Worm (Caenorhabditis elegans) whole organism, L1 larva: ENCODE measurements around the gene R11G10.3.

Source experiments
- C04F5.9 ChIP-seq: sonication (generic microtip); optimal IDR thresholded peaks from 2 replicates; lab custom pipeline; 2016; ENCODE audit warnings: missing genetic modification characterization, missing compliant biosample characterization
- F16B12.6 ChIP-seq: fragments of 150-350 bp; optimal IDR thresholded peaks from 2 replicates; lab custom pipeline; 2014; ENCODE audit warnings: missing biosample characterization, missing genetic modification characterization
- aha-1 ChIP-seq: fragments of 150-350 bp; optimal IDR thresholded peaks from 2 replicates; lab custom pipeline; 2014; ENCODE audit warnings: missing biosample characterization, missing genetic modification characterization
- alr-1 ChIP-seq: fragments of 200-800 bp; sonication (Bioruptor generic); optimal IDR thresholded peaks from 2 replicates; lab custom pipeline; 2018; ENCODE audit warnings: borderline replicate concordance, mild to moderate bottlenecking, missing genetic modification characterization, missing compliant biosample characterization
- ama-1 ChIP-seq: fragments of 150-350 bp; optimal IDR thresholded peaks from 2 replicates; lab custom pipeline; 2014
- ceh-63 ChIP-seq: fragments of 200-800 bp; sonication (Bioruptor generic); optimal IDR thresholded peaks from 2 replicates; lab custom pipeline; 2018; ENCODE audit warnings: mild to moderate bottlenecking, missing genetic modification characterization, missing compliant biosample characterization
- ceh-90 ChIP-seq: sonication (generic microtip); optimal IDR thresholded peaks from 2 replicates; lab custom pipeline; 2016; ENCODE audit warnings: missing genetic modification characterization, missing compliant biosample characterization
- dpl-1 ChIP-seq, 3 experiments: fragments of 150-350 bp in 2 of 3; sonication (generic microtip) in 1 of 3; optimal IDR thresholded peaks; 2 replicates each; lab custom pipeline; 2014 to 2017; ENCODE audit warnings: missing biosample characterization in 3 of 3, missing genetic modification characterization in 3 of 3, missing genetic modification reagents in 3 of 3
- dsc-1 ChIP-seq: sonication (generic microtip); optimal IDR thresholded peaks from 2 replicates; lab custom pipeline; 2016; ENCODE audit warnings: mild to moderate bottlenecking, missing genetic modification characterization, missing compliant biosample characterization
- efl-1 ChIP-seq, 4 experiments: fragments of 150-350 bp; optimal IDR thresholded peaks in 3 of 4; peaks in 1 of 4; 1 replicate in 1 of 4; 2 replicates in 3 of 4; lab custom pipeline; 2014; ENCODE audit warnings: missing biosample characterization in 2 of 4, missing genetic modification characterization in 2 of 4, missing genetic modification reagents in 2 of 4
- egl-13 ChIP-seq: sonication (generic microtip); optimal IDR thresholded peaks from 2 replicates; lab custom pipeline; 2016; ENCODE audit warnings: missing genotype, missing genetic modification reagents, missing genetic modification characterization, missing compliant biosample characterization
- elt-2 ChIP-seq: sonication (generic microtip); optimal IDR thresholded peaks from 2 replicates; lab custom pipeline; 2016; ENCODE audit warnings: missing genetic modification characterization, mild to moderate bottlenecking, inconsistent platforms, missing compliant biosample characterization, missing genetic modification reagents
- elt-3 ChIP-seq, 6 experiments: fragments of 150-350 bp in 1 of 6; sonication (generic microtip); optimal IDR thresholded peaks; 2 replicates each; lab custom pipeline; 2017 to 2018; ENCODE audit warnings: missing biosample characterization in 6 of 6, missing genetic modification characterization in 6 of 6, inconsistent platforms in 1 of 6
- ets-5 ChIP-seq: fragments of 200-800 bp; sonication (Bioruptor generic); IDR thresholded peaks from 2 replicates; pipeline ENCODE4 v1.3.6; 2022; ENCODE audit warnings: missing genetic modification characterization, missing compliant biosample characterization
- fkh-10 ChIP-seq: sonication (generic microtip); optimal IDR thresholded peaks from 2 replicates; lab custom pipeline; 2017; ENCODE audit warnings: missing biosample characterization, missing genetic modification reagents, missing genetic modification characterization
- fos-1 ChIP-seq: fragments of 150-350 bp; optimal IDR thresholded peaks from 2 replicates; lab custom pipeline; 2014; ENCODE audit warnings: missing biosample characterization, missing genetic modification characterization
- irx-1 ChIP-seq: sonication (generic microtip); optimal IDR thresholded peaks from 2 replicates; lab custom pipeline; 2016; ENCODE audit warnings: missing genetic modification characterization, missing compliant biosample characterization
- jun-1 ChIP-seq: fragments of 150-350 bp; optimal IDR thresholded peaks from 2 replicates; lab custom pipeline; 2014; ENCODE audit warnings: missing biosample characterization, missing genetic modification reagents, missing genetic modification characterization
- lin-13 ChIP-seq: fragments of 150-350 bp; optimal IDR thresholded peaks from 2 replicates; lab custom pipeline; 2014; ENCODE audit warnings: missing biosample characterization, missing genetic modification reagents, missing genetic modification characterization
- lin-14 ChIP-seq: fragments of 200-800 bp; sonication (Bioruptor generic); optimal IDR thresholded peaks from 2 replicates; lab custom pipeline; 2018; ENCODE audit warnings: mild to moderate bottlenecking, missing genetic modification characterization, moderate library complexity, missing compliant biosample characterization
- lin-15B ChIP-seq: fragments of 150-350 bp; sonication (generic microtip); optimal IDR thresholded peaks from 3 replicates; lab custom pipeline; 2014; ENCODE audit warnings: missing biosample characterization, missing genetic modification characterization
- lin-35 ChIP-seq, 2 experiments: fragments of 150-350 bp; optimal IDR thresholded peaks; 2 replicates each; lab custom pipeline; 2014; ENCODE audit warnings: missing biosample characterization in 2 of 2, missing genetic modification characterization in 2 of 2, missing genetic modification reagents in 2 of 2
- lin-39 ChIP-seq: fragments of 150-350 bp; optimal IDR thresholded peaks from 2 replicates; lab custom pipeline; 2014; ENCODE audit warnings: missing biosample characterization, missing genetic modification reagents, missing genetic modification characterization
- lir-3 ChIP-seq: sonication (generic microtip); optimal IDR thresholded peaks from 2 replicates; lab custom pipeline; 2016; ENCODE audit warnings: mild to moderate bottlenecking, missing genetic modification characterization, moderate library complexity, missing compliant biosample characterization; ENCODE audit not compliant: poor library complexity
- mdl-1 ChIP-seq, 2 experiments: fragments of 150-350 bp; optimal IDR thresholded peaks; 2 replicates each; lab custom pipeline; 2014 to 2017; ENCODE audit warnings: missing biosample characterization in 2 of 2, missing genetic modification characterization in 2 of 2, inconsistent platforms in 1 of 2
- mep-1 ChIP-seq: fragments of 150-350 bp; optimal IDR thresholded peaks from 2 replicates; lab custom pipeline; 2014; ENCODE audit warnings: missing biosample characterization, missing genetic modification characterization
- nhr-11 ChIP-seq: fragments of 150-350 bp; optimal IDR thresholded peaks from 2 replicates; lab custom pipeline; 2014; ENCODE audit warnings: missing biosample characterization, missing genetic modification characterization
- nhr-12 ChIP-seq: sonication (generic microtip); optimal IDR thresholded peaks from 2 replicates; lab custom pipeline; 2017; ENCODE audit warnings: missing biosample characterization, missing genetic modification characterization
- nhr-19 ChIP-seq: fragments of 200-800 bp; sonication (Bioruptor generic); conservative IDR thresholded peaks from 2 replicates; pipeline ENCODE4 v1.3.6; 2022; ENCODE audit warnings: missing genetic modification characterization, missing compliant biosample characterization
- nhr-237 ChIP-seq: fragments of 150-350 bp; optimal IDR thresholded peaks from 2 replicates; lab custom pipeline; 2014; ENCODE audit warnings: missing biosample characterization, missing genetic modification characterization
- nhr-28 ChIP-seq: fragments of 150-350 bp; optimal IDR thresholded peaks from 2 replicates; lab custom pipeline; 2014; ENCODE audit warnings: missing biosample characterization, missing genetic modification characterization
- nhr-47 ChIP-seq: sonication (generic microtip); optimal IDR thresholded peaks from 2 replicates; lab custom pipeline; 2016; ENCODE audit warnings: mild to moderate bottlenecking, missing genetic modification characterization, moderate library complexity, missing compliant biosample characterization
- nhr-71 ChIP-seq: sonication (generic microtip); optimal IDR thresholded peaks from 2 replicates; lab custom pipeline; 2016; ENCODE audit warnings: mild to moderate bottlenecking, missing genetic modification characterization, moderate library complexity, missing compliant biosample characterization
- nhr-85 ChIP-seq: sonication (generic microtip); peaks from one replicate; lab custom pipeline; 2016; ENCODE audit warnings: missing genetic modification characterization, inconsistent platforms, missing compliant biosample characterization
- nhr-90 ChIP-seq: sonication (generic microtip); optimal IDR thresholded peaks from 2 replicates; lab custom pipeline; 2016; ENCODE audit warnings: mild to moderate bottlenecking, missing genetic modification characterization, missing compliant biosample characterization; ENCODE audit not compliant: poor library complexity
- pax-3 ChIP-seq: fragments of 200-800 bp; sonication (Bioruptor generic); optimal IDR thresholded peaks from 2 replicates; lab custom pipeline; 2018; ENCODE audit warnings: mild to moderate bottlenecking, missing genetic modification characterization, moderate library complexity, missing compliant biosample characterization
- snpc-4 ChIP-seq: fragments of 150-350 bp; optimal IDR thresholded peaks from 2 replicates; lab custom pipeline; 2014; ENCODE audit warnings: missing biosample characterization, missing genetic modification characterization
- snu-23 ChIP-seq: sonication (generic microtip); optimal IDR thresholded peaks from 2 replicates; lab custom pipeline; 2016; ENCODE audit warnings: missing genetic modification characterization, missing compliant biosample characterization
- sox-4 ChIP-seq: sonication (generic microtip); optimal IDR thresholded peaks from 2 replicates; lab custom pipeline; 2016; ENCODE audit warnings: missing genetic modification characterization, missing compliant biosample characterization
- sptf-1 ChIP-seq: fragments of 150-350 bp; optimal IDR thresholded peaks from 2 replicates; lab custom pipeline; 2014; ENCODE audit warnings: missing biosample characterization, missing genetic modification characterization
- tbx-2 ChIP-seq: sonication (generic microtip); optimal IDR thresholded peaks from 2 replicates; lab custom pipeline; 2016; ENCODE audit warnings: missing genetic modification characterization, missing compliant biosample characterization
- tlp-1 ChIP-seq: fragments of 150-350 bp; optimal IDR thresholded peaks from 2 replicates; lab custom pipeline; 2014; ENCODE audit warnings: missing biosample characterization, missing genetic modification characterization
- unc-130 ChIP-seq: fragments of 150-350 bp; optimal IDR thresholded peaks from 2 replicates; lab custom pipeline; 2017; ENCODE audit warnings: missing biosample characterization, missing genetic modification characterization, inconsistent platforms
- unc-62 ChIP-seq: fragments of 150-350 bp; optimal IDR thresholded peaks from 2 replicates; lab custom pipeline; 2014; ENCODE audit warnings: missing biosample characterization, missing genetic modification reagents, missing genetic modification characterization
- unc-86 ChIP-seq: sonication (generic microtip); optimal IDR thresholded peaks from 2 replicates; lab custom pipeline; 2016; ENCODE audit warnings: missing genetic modification characterization, missing compliant biosample characterization
- xbp-1 ChIP-seq: sonication (generic microtip); optimal IDR thresholded peaks from 2 replicates; lab custom pipeline; 2016; ENCODE audit warnings: missing genetic modification characterization, missing compliant biosample characterization
- zag-1 ChIP-seq: fragments of 150-350 bp; optimal IDR thresholded peaks from 2 replicates; lab custom pipeline; 2014; ENCODE audit warnings: missing biosample characterization, missing genetic modification characterization
- zip-4 ChIP-seq: fragments of 200-800 bp; sonication (Bioruptor generic); optimal IDR thresholded peaks from 2 replicates; lab custom pipeline; 2018; ENCODE audit warnings: mild to moderate bottlenecking, missing genetic modification characterization, moderate library complexity, missing compliant biosample characterization
- ztf-11 ChIP-seq, 2 experiments: sonication (generic microtip); optimal IDR thresholded peaks; 2 replicates each; lab custom pipeline; 2016 to 2017; ENCODE audit warnings: missing genetic modification characterization in 2 of 2, missing biosample characterization in 1 of 2, missing compliant biosample characterization in 1 of 2

R11G10.3 gene

DNA sequence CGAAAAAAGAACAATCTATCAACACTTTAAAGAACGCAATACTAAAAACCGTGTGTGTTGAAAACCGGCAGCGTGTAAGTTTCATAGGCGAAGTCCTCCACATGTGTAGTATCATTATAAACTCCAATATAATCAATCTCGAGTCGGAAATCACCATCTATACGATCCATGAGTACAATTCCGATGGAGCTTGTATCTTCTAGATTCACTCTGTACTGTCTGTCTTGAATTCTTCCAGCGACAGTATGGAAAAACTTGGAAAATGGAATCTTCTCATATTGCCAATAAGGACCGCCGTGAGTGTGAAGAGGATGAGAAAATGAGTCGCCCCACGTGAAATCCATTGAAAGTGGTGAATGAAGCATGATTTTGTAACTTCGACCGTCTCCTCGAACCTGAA, 43.7 kb downstream of the R11G10.3 start:
- TF ChIP-seq dpl-1 (GFP tag; optimal IDR thresholded peaks at IDR 0.05; lab: Kevin White, UChicago) (peak in 1 of 3 experiments; percentile 10), mdl-1 (tag; optimal IDR thresholded peaks at IDR 0.05; lab: Kevin White, UChicago) (no peak), efl-1 (optimal IDR thresholded peaks at IDR 0.05; lab: Kevin White, UChicago) (no peak), efl-1 (GFP tag; optimal IDR thresholded peaks at IDR 0.05 in 1 of 2; lab: Kevin White, UChicago) (peak in 1 of 2 experiments; percentile 87), ets-5 (GFP tag; lab: Robert Waterston, UW) (no peak), pax-3 (tag; lab: Kevin White, UChicago) (peak; percentile 4), ztf-11 (tag; optimal IDR thresholded peaks at IDR 0.05; lab: Kevin White, UChicago) (no peak), sptf-1 (tag; lab: Kevin White, UChicago) (no peak), mep-1 (tag; lab: Kevin White, UChicago) (no peak), ama-1 (peak; percentile 67), zag-1 (tag; lab: Kevin White, UChicago) (no peak), xbp-1 (tag; lab: Kevin White, UChicago) (no peak), snu-23 (GFP tag; lab: Kevin White, UChicago) (peak; percentile 0), lir-3 (tag; lab: Kevin White, UChicago) (no peak), nhr-85 (tag; lab: Kevin White, UChicago) (peak; percentile 24), elt-2 (peak; percentile 16), nhr-71 (tag; lab: Kevin White, UChicago) (peak; percentile 41), unc-130 (tag; lab: Kevin White, UChicago) (no peak), nhr-237 (no peak), nhr-28 (tag; lab: Kevin White, UChicago) (no peak), lin-35 (GFP tag; optimal IDR thresholded peaks at IDR 0.05; lab: Kevin White, UChicago) (peak in 1 of 2 experiments; percentile 5), nhr-19 (GFP tag; lab: Robert Waterston, UW) (0 out of 2 replicates have a peak, but pooled peaks have one; percentile 2), nhr-11 (tag; lab: Kevin White, UChicago) (no peak), lin-39 (tag; lab: Kevin White, UChicago) (no peak)

DNA sequence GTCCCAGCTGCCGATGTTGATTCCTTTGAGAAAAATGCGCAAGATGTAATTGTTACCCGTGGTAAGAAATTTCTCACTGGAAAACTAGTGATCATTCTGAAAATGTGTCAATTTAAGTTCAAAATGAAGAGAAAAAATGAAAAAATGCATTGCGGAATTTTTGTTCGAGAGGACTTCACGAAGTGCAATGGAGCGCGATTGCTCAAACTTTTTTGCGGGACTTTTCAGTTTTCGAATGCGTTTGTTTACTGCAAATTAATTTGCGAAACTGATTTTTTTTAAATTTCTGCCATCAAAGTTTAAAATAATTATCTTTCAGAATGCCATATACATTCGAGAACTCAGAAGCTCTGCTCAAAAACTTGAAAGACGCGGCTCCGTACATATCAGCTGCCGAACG, 45.2 kb downstream of the R11G10.3 start, which contains the start of the genes nuaf-1 and bir-2:
Gene nuaf-1 (minus strand): TSS at position 98 of the 400 bp plus-strand sequence.
Gene bir-2 (plus strand): TSS at position 318 of the 400 bp plus-strand sequence.
- TF ChIP-seq lin-13 (GFP tag; lab: Kevin White, UChicago) (peak; percentile 48), nhr-90 (tag; lab: Kevin White, UChicago) (peak; percentile 50), unc-130 (tag; lab: Kevin White, UChicago) (peak; percentile 62), nhr-85 (tag; lab: Kevin White, UChicago) (peak; percentile 73), sox-4 (tag; lab: Kevin White, UChicago) (no peak), aha-1 (tag; lab: Kevin White, UChicago) (no peak), zip-4 (GFP tag; lab: Kevin White, UChicago) (no peak), nhr-71 (tag; lab: Kevin White, UChicago) (peak; percentile 77), tbx-2 (tag; lab: Kevin White, UChicago) (peak; percentile 52), C04F5.9 (no peak), lin-14 (peak; percentile 70), F16B12.6 (tag; lab: Kevin White, UChicago) (peak; percentile 23), dpl-1 (GFP tag; optimal IDR thresholded peaks at IDR 0.05; lab: Kevin White, UChicago) (peak; percentile 75 to 91 (median 85)), nhr-12 (no peak), jun-1 (peak; percentile 28), fkh-10 (GFP tag; lab: Kevin White, UChicago) (no peak), fos-1 (tag; lab: Kevin White, UChicago) (no peak), ceh-90 (tag; lab: Kevin White, UChicago) (peak; percentile 39), nhr-47 (tag; lab: Kevin White, UChicago) (peak; percentile 78), elt-3 (tag; optimal IDR thresholded peaks at IDR 0.05; lab: Kevin White, UChicago) (peak in 2 of 6 experiments; percentile 25 to 65), efl-1 (optimal IDR thresholded peaks at IDR 0.05; lab: Kevin White, UChicago) (peak; percentile 68 to 82), efl-1 (GFP tag; optimal IDR thresholded peaks at IDR 0.05 in 1 of 2; lab: Kevin White, UChicago) (peak; percentile 85 to 98), pax-3 (tag; lab: Kevin White, UChicago) (peak; percentile 57), alr-1 (no peak), lin-15B (tag; lab: Kevin White, UChicago) (peak; percentile 75), tlp-1 (tag; lab: Kevin White, UChicago) (no peak), ztf-11 (tag; optimal IDR thresholded peaks at IDR 0.05; lab: Kevin White, UChicago) (peak in 1 of 2 experiments; percentile 47), xbp-1 (tag; lab: Kevin White, UChicago) (peak; percentile 57), snpc-4 (peak; percentile 28), unc-86 (tag; lab: Kevin White, UChicago) (peak; percentile 54), lir-3 (tag; lab: Kevin White, UChicago) (no peak), ceh-63 (GFP tag; lab: Kevin White, UChicago) (no peak), irx-1 (tag; lab: Kevin White, UChicago) (peak; percentile 23), dsc-1 (tag; lab: Kevin White, UChicago) (peak; percentile 60), unc-62 (GFP tag; lab: Kevin White, UChicago) (no peak), nhr-19 (GFP tag; lab: Robert Waterston, UW) (peak; percentile 54), egl-13 (tag; lab: Kevin White, UChicago) (peak; percentile 26), lin-39 (tag; lab: Kevin White, UChicago) (no peak)
